Worm (Caenorhabditis elegans): ENCODE results near the gene znf-474.

The znf-474 gene

DNA sequence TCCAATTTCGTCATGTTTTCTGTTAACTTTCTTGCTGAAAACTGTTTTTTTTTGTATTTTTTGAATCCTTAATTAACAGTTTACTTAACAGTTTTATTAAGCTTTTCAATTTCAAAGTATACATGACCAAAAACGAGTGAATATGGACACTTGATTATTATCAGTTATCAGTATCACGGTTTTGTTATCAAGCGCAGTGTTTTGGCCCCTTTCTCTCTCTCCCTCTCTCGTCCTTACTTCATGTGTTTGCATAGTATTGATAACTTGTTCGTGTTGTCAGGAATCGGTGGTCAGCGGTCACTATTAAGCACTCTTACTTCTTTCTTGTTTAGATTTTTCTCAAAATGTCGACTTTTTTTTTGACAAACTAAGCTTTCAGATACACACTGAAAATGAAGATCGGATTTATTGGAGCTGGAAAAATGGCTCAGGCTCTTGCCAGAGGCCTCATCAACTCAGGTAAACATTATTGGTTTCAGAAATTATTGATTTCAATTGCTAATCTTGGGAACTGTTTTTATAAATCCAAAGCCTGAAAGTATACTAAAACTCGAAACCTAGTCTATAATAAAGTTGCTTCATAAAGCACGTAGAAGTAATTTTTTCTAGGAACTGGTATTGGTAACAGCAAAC, 3.2 kb upstream of the znf-474 start, which contains the start of gene pycr-1 (continued):
- no peak for TF ChIP-seq lin-39 (tag; optimal IDR thresholded peaks at IDR 0.05)

DNA sequence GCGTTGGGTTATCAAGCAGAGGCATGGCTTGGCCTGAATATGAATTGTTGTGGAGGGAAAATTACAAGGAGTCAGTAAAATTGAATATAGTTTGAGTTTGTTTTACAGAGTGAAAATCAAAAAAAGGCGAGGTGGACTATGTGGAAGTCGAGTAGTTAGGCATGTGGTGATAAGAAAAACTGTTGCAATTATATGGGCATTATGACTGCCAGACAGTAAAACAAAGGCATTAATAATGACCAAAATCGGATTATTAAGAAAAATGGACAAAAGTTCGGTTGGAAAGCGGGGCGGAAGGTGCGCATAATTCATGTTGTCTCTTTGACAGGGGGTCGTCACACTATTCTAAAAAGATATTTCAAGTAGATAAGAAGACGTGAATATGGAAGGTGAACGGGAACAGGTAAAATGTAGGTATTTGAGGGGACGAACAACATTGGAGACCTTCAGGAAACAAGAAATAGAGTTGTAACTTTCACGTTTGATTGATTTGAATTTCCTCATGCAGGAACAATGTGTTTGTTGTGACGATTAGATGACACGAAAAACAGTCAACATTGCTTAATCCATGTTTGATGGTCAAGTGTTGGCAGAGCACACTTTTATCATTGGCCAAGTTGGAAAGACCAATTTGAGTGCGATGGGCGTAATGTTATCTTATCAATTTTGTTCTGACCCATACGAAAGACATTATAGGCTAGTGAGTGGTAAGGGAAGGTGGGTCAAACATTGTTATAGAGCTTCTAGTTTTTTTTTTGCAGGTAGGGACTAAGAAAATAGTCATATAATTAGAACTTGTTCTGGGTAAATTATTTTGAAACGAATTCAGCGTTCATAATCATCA, 4.6 kb downstream of the znf-474 start, which contains the start of gene mfsd-11:
mfsd-11 (minus strand) TSS at position 51 of the 844 bp plus-strand sequence.
- TF ChIP-seq nhr-84 (tag; optimal IDR thresholded peaks at IDR 0.05) (no peak), elt-2 (tag; optimal IDR thresholded peaks at IDR 0.05) (peak; percentile 26), nhr-20 (tag; optimal IDR thresholded peaks at IDR 0.05) (no peak)

DNA sequence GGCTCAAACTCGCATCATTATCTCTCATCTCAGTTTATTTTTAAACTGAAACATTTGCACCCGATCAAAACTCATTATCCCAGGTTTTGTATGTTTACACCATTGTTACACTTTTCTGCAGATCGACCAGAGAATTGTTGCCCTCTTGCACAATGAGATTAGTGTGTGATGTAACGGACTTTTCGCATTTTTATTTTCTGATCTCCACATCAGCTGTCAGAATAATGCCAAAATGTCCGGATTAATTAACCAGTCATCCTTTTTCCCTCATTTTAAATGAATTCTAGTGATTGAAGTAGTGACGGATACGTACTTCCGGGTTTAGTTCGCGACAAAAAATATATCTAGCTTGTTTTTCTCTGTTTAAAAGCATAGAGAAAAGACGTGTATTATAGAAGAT, 8.9 kb downstream of the znf-474 start:
- TF ChIP-seq sox-4 (tag; optimal IDR thresholded peaks at IDR 0.05): peak; percentile 52
- no peak for TF ChIP-seq Y116A8C.19 (tag; optimal IDR thresholded peaks at IDR 0.05; ENCODE audit: borderline replicate concordance)
- no peak for TF ChIP-seq hpl-2 (GFP tag; optimal IDR thresholded peaks at IDR 0.05)
- TF ChIP-seq lsy-2 (tag; optimal IDR thresholded peaks at IDR 0.05): peak in 1 of 2 experiments; percentile 33
- TF ChIP-seq unc-62 (GFP tag; optimal IDR thresholded peaks at IDR 0.05): no peak
- no peak for TF ChIP-seq nhr-90 (tag; optimal IDR thresholded peaks at IDR 0.05; ENCODE audit: poor library complexity)
- no peak for TF ChIP-seq ceh-63 (GFP tag; optimal IDR thresholded peaks at IDR 0.05)
- TF ChIP-seq fos-1 (tag; optimal IDR thresholded peaks at IDR 0.05): no peak
- peak; percentile 68 for TF ChIP-seq nhr-71 (tag; optimal IDR thresholded peaks at IDR 0.05)
- TF ChIP-seq C16A3.4 (tag; optimal IDR thresholded peaks at IDR 0.05): no peak
- no peak for TF ChIP-seq tbx-2 (tag; optimal IDR thresholded peaks at IDR 0.05)
- TF ChIP-seq unc-86 (tag; optimal IDR thresholded peaks at IDR 0.05): no peak
- no peak for TF ChIP-seq efl-3 (GFP tag; optimal IDR thresholded peaks at IDR 0.05)
- TF ChIP-seq dsc-1 (tag; optimal IDR thresholded peaks at IDR 0.05): peak; percentile 91
- TF ChIP-seq fkh-8 (tag; optimal IDR thresholded peaks at IDR 0.05): peak; percentile 71
- no peak for TF ChIP-seq nhr-12 (tag; optimal IDR thresholded peaks at IDR 0.05)
- peak; percentile 16 for TF ChIP-seq snu-23 (GFP tag; optimal IDR thresholded peaks at IDR 0.05)
- TF ChIP-seq mep-1 (tag; optimal IDR thresholded peaks at IDR 0.05): peak; percentile 0
- TF ChIP-seq lin-14 (GFP tag; optimal IDR thresholded peaks at IDR 0.05): peak; percentile 52
- TF ChIP-seq grh-1 (GFP tag; IDR thresholded peaks at IDR 0.05): no peak
- TF ChIP-seq swsn-7 (tag; optimal IDR thresholded peaks at IDR 0.05): no peak
- TF ChIP-seq F16B12.6 (tag; optimal IDR thresholded peaks at IDR 0.05): no peak
- TF ChIP-seq nhr-28 (tag; optimal IDR thresholded peaks at IDR 0.05): no peak
- TF ChIP-seq nhr-47 (tag; optimal IDR thresholded peaks at IDR 0.05): peak; percentile 40
- TF ChIP-seq rnt-1 (tag; optimal IDR thresholded peaks at IDR 0.05): peak; percentile 25
- TF ChIP-seq unc-30 (tag; optimal IDR thresholded peaks at IDR 0.05): no peak
- TF ChIP-seq jun-1 (tag; optimal IDR thresholded peaks at IDR 0.05): no peak
- no peak for TF ChIP-seq snpc-4 (tag; optimal IDR thresholded peaks at IDR 0.05)
- no peak for TF ChIP-seq lin-13 (GFP tag; optimal IDR thresholded peaks at IDR 0.05)
- TF ChIP-seq mef-2 (tag; optimal IDR thresholded peaks at IDR 0.05): no peak
- peak; percentile 7 for TF ChIP-seq nhr-20 (tag; optimal IDR thresholded peaks at IDR 0.05)
- TF ChIP-seq fkh-4 (tag; optimal IDR thresholded peaks at IDR 0.05; ENCODE audit: borderline replicate concordance): no peak
- peak; percentile 80 for TF ChIP-seq unc-130 (tag; optimal IDR thresholded peaks at IDR 0.05)
- TF ChIP-seq lir-3 (tag; optimal IDR thresholded peaks at IDR 0.05; ENCODE audit: poor library complexity): peak; percentile 22
- peak; percentile 18 for TF ChIP-seq pax-3 (tag; optimal IDR thresholded peaks at IDR 0.05)
- TF ChIP-seq nhr-19 (GFP tag; conservative IDR thresholded peaks at IDR 0.05): no peak

Data from whole organism, L1 larva.